Worm (Caenorhabditis elegans) whole organism, L4 larva: ENCODE results near the gene fut-3.

ENCODE experiments used
- D1046.2 ChIP-seq: fragments of 200-800 bp; sonication (Bioruptor generic); IDR thresholded peaks from 2 replicates; pipeline ENCODE4 v1.3.6; 2022; ENCODE audit warnings: missing genetic modification characterization, missing compliant biosample characterization
- F10B5.3 ChIP-seq: sonication (generic microtip); optimal IDR thresholded peaks from 2 replicates; lab custom pipeline; 2016; ENCODE audit warnings: mild to moderate bottlenecking, missing genetic modification characterization, missing compliant biosample characterization
- F26F4.8 ChIP-seq: fragments of 200-800 bp; sonication (Bioruptor generic); conservative IDR thresholded peaks from 2 replicates; pipeline ENCODE4 v1.3.6; 2022; ENCODE audit warnings: missing genetic modification characterization, missing compliant biosample characterization
- F37D6.2 ChIP-seq: sonication (generic microtip); optimal IDR thresholded peaks from 2 replicates; lab custom pipeline; 2016; ENCODE audit warnings: mild to moderate bottlenecking, missing genetic modification characterization, missing compliant biosample characterization
- F49E8.2 ChIP-seq: sonication (generic microtip); optimal IDR thresholded peaks from 2 replicates; lab custom pipeline; 2016; ENCODE audit warnings: missing compliant biosample characterization, mild to moderate bottlenecking, missing genetic modification characterization, borderline replicate concordance
- T26A8.4 ChIP-seq: fragments of 200-800 bp; sonication (Bioruptor generic); IDR thresholded peaks from 2 replicates; pipeline ENCODE4 v1.3.6; 2022; ENCODE audit warnings: missing genetic modification characterization, missing compliant biosample characterization
- Y105C5A.15 ChIP-seq: fragments of 200-800 bp; sonication (Bioruptor generic); IDR thresholded peaks from 2 replicates; pipeline ENCODE4 v1.3.6; 2022; ENCODE audit warnings: missing genetic modification characterization, missing compliant biosample characterization
- ZK337.2 ChIP-seq: fragments of 200-800 bp; sonication (Bioruptor generic); IDR thresholded peaks from 2 replicates; pipeline ENCODE4 v1.3.6; 2022; ENCODE audit warnings: missing genetic modification reagents, missing genetic modification characterization, missing compliant biosample characterization
- ZK546.5 ChIP-seq, 2 experiments: sonication (generic microtip); optimal IDR thresholded peaks; 2 replicates each; lab custom pipeline; 2017; ENCODE audit warnings: missing biosample characterization in 2 of 2, missing genetic modification characterization in 2 of 2
- aha-1 ChIP-seq: fragments of 150-350 bp; peaks from one replicate; lab custom pipeline; 2014; ENCODE audit warnings: missing biosample characterization, missing genetic modification characterization
- arid-1 ChIP-seq: fragments of 200-800 bp; sonication (Bioruptor generic); conservative IDR thresholded peaks from 2 replicates; pipeline ENCODE4 v1.3.6; 2022; ENCODE audit warnings: missing genetic modification reagents, missing genetic modification characterization, missing compliant biosample characterization
- ceh-20 ChIP-seq: fragments of 200-800 bp; sonication (Bioruptor generic); IDR thresholded peaks from 2 replicates; pipeline ENCODE4 v1.3.6; 2022; ENCODE audit warnings: missing genetic modification reagents, missing genetic modification characterization, missing compliant biosample characterization
- ceh-44 ChIP-seq: fragments of 200-800 bp; sonication (Bioruptor generic); IDR thresholded peaks from 2 replicates; pipeline ENCODE4 v1.3.6; 2022; ENCODE audit warnings: missing genetic modification reagents, missing genetic modification characterization, missing compliant biosample characterization
- ceh-62 ChIP-seq: sonication (generic microtip); optimal IDR thresholded peaks from 2 replicates; lab custom pipeline; 2017; ENCODE audit warnings: missing biosample characterization, missing genetic modification characterization
- ceh-82 ChIP-seq: sonication (generic microtip); optimal IDR thresholded peaks from 2 replicates; lab custom pipeline; 2017; ENCODE audit warnings: missing biosample characterization, missing genetic modification characterization
- daf-12 ChIP-seq: fragments of 150-350 bp; optimal IDR thresholded peaks from 2 replicates; lab custom pipeline; 2014; ENCODE audit warnings: missing biosample characterization, missing genetic modification reagents, missing genetic modification characterization
- daf-16 ChIP-seq, 3 experiments: sonication (generic microtip); optimal IDR thresholded peaks; 2 replicates each; lab custom pipeline; 2016 to 2017; ENCODE audit warnings: missing genetic modification characterization in 3 of 3, missing genetic modification reagents in 3 of 3, mild to moderate bottlenecking in 2 of 3, missing compliant biosample characterization in 2 of 3, missing biosample characterization in 1 of 3, moderate library complexity in 1 of 3
- dmd-9 ChIP-seq: fragments of 200-800 bp; sonication (Bioruptor generic); IDR thresholded peaks from 2 replicates; pipeline ENCODE4 v1.3.6; 2022; ENCODE audit warnings: missing genetic modification reagents, missing genetic modification characterization, missing compliant biosample characterization
- fkh-10 ChIP-seq: fragments of 150-350 bp; optimal IDR thresholded peaks from 2 replicates; lab custom pipeline; 2014; ENCODE audit warnings: missing biosample characterization, missing genetic modification reagents, missing genetic modification characterization
- jun-1 ChIP-seq: fragments of 150-350 bp; optimal IDR thresholded peaks from 2 replicates; lab custom pipeline; 2014; ENCODE audit warnings: missing biosample characterization, missing genetic modification reagents, missing genetic modification characterization
- lin-13 ChIP-seq: fragments of 150-350 bp; optimal IDR thresholded peaks from 2 replicates; lab custom pipeline; 2014; ENCODE audit warnings: missing biosample characterization, missing genetic modification reagents, missing genetic modification characterization
- lin-29 ChIP-seq: fragments of 200-800 bp; sonication (Bioruptor generic); IDR thresholded peaks from 2 replicates; pipeline ENCODE4 v1.3.6; 2022; ENCODE audit warnings: missing genetic modification reagents, missing genetic modification characterization, missing compliant biosample characterization
- lin-38 ChIP-seq: fragments of 200-800 bp; sonication (Bioruptor generic); IDR thresholded peaks from 2 replicates; pipeline ENCODE4 v1.3.6; 2022; ENCODE audit warnings: missing genetic modification reagents, missing genetic modification characterization, missing compliant biosample characterization
- lin-39 ChIP-seq: fragments of 150-350 bp; optimal IDR thresholded peaks from 2 replicates; lab custom pipeline; 2014; ENCODE audit warnings: missing biosample characterization, missing genetic modification reagents, missing genetic modification characterization
- lir-3 ChIP-seq: sonication (generic microtip); optimal IDR thresholded peaks from 2 replicates; lab custom pipeline; 2016; ENCODE audit warnings: mild to moderate bottlenecking, missing genetic modification characterization, missing compliant biosample characterization
- mdl-1 ChIP-seq, 2 experiments: fragments of 150-350 bp in 1 of 2; sonication (generic microtip) in 1 of 2; optimal IDR thresholded peaks; 2 replicates each; lab custom pipeline; 2014 to 2017; ENCODE audit warnings: missing biosample characterization in 2 of 2, missing genetic modification characterization in 2 of 2
- mes-2 ChIP-seq: sonication (generic microtip); optimal IDR thresholded peaks from 2 replicates; lab custom pipeline; 2016; ENCODE audit warnings: missing genotype, mild to moderate bottlenecking, missing genetic modification characterization, missing compliant biosample characterization; ENCODE audit not compliant: poor library complexity, severe bottlenecking
- mxl-2 ChIP-seq: fragments of 200-800 bp; sonication (Bioruptor generic); conservative IDR thresholded peaks from 2 replicates; pipeline ENCODE4 v1.3.6; 2022; ENCODE audit warnings: missing genetic modification reagents, missing genetic modification characterization, missing compliant biosample characterization
- mxl-3 ChIP-seq: fragments of 200-800 bp; sonication (Bioruptor generic); optimal IDR thresholded peaks from 2 replicates; lab custom pipeline; 2018; ENCODE audit warnings: mild to moderate bottlenecking, missing genetic modification characterization, missing compliant biosample characterization
- nhr-25 ChIP-seq: sonication (generic microtip); optimal IDR thresholded peaks from 2 replicates; lab custom pipeline; 2017; ENCODE audit warnings: missing genetic modification characterization, mild to moderate bottlenecking, missing compliant biosample characterization, antibody characterized with exemption, moderate library complexity, borderline replicate concordance; ENCODE audit not compliant: insufficient read depth
- nhr-41 ChIP-seq: fragments of 200-800 bp; sonication (Bioruptor generic); IDR thresholded peaks from 2 replicates; pipeline ENCODE4 v1.3.6; 2022; ENCODE audit warnings: missing genetic modification reagents, missing genetic modification characterization, missing compliant biosample characterization
- nhr-42 ChIP-seq: fragments of 200-800 bp; sonication (Bioruptor generic); IDR thresholded peaks from 2 replicates; pipeline ENCODE4 v1.3.6; 2022; ENCODE audit warnings: missing genetic modification characterization, missing compliant biosample characterization
- nhr-48 ChIP-seq: sonication (generic microtip); optimal IDR thresholded peaks from 2 replicates; lab custom pipeline; 2016; ENCODE audit warnings: mild to moderate bottlenecking, missing genetic modification characterization, missing compliant biosample characterization
- nhr-76 ChIP-seq: fragments of 150-350 bp; optimal IDR thresholded peaks from 2 replicates; lab custom pipeline; 2014; ENCODE audit warnings: missing biosample characterization, missing genetic modification characterization
- nhr-77 ChIP-seq: fragments of 150-350 bp; optimal IDR thresholded peaks from 2 replicates; lab custom pipeline; 2014; ENCODE audit warnings: missing biosample characterization, missing genetic modification characterization
- saeg-2 ChIP-seq: fragments of 200-800 bp; sonication (Bioruptor generic); IDR thresholded peaks from 2 replicates; pipeline ENCODE4 v1.3.6; 2022; ENCODE audit warnings: missing genetic modification reagents, missing genetic modification characterization, missing compliant biosample characterization
- set-16 ChIP-seq: fragments of 200-800 bp; sonication (Bioruptor generic); IDR thresholded peaks from 2 replicates; pipeline ENCODE4 v1.3.6; 2022; ENCODE audit warnings: missing genetic modification reagents, missing genetic modification characterization, missing compliant biosample characterization
- snpc-4 ChIP-seq: fragments of 150-350 bp; optimal IDR thresholded peaks from 2 replicates; lab custom pipeline; 2014; ENCODE audit warnings: missing biosample characterization, missing genetic modification characterization
- spr-1 ChIP-seq: sonication (generic microtip); optimal IDR thresholded peaks from 2 replicates; lab custom pipeline; 2016; ENCODE audit warnings: mild to moderate bottlenecking, missing genetic modification characterization, missing compliant biosample characterization
- spr-3 ChIP-seq: fragments of 200-800 bp; sonication (Bioruptor generic); optimal IDR thresholded peaks from 2 replicates; lab custom pipeline; 2018; ENCODE audit warnings: mild to moderate bottlenecking, missing genetic modification characterization, missing compliant biosample characterization
- tag-97 ChIP-seq: fragments of 200-800 bp; sonication (Bioruptor generic); IDR thresholded peaks from 2 replicates; pipeline ENCODE4 v1.3.6; 2022; ENCODE audit warnings: missing genetic modification characterization, missing compliant biosample characterization
- unc-130 ChIP-seq: sonication (generic microtip); optimal IDR thresholded peaks from 2 replicates; lab custom pipeline; 2016; ENCODE audit warnings: missing genetic modification reagents, missing genetic modification characterization, missing compliant biosample characterization
- vab-7 ChIP-seq: fragments of 200-800 bp; sonication (Bioruptor generic); IDR thresholded peaks from 2 replicates; pipeline ENCODE4 v1.3.6; 2022; ENCODE audit warnings: missing genetic modification reagents, missing genetic modification characterization, missing compliant biosample characterization
- zfp-3 ChIP-seq: fragments of 200-800 bp; sonication (Bioruptor generic); conservative IDR thresholded peaks from 2 replicates; pipeline ENCODE4 v1.3.6; 2022; ENCODE audit warnings: missing genetic modification reagents, missing genetic modification characterization, missing compliant biosample characterization
- ztf-11 ChIP-seq: fragments of 150-350 bp; optimal IDR thresholded peaks from 2 replicates; lab custom pipeline; 2014; ENCODE audit warnings: missing biosample characterization, missing genetic modification characterization

Gene fut-3

DNA sequence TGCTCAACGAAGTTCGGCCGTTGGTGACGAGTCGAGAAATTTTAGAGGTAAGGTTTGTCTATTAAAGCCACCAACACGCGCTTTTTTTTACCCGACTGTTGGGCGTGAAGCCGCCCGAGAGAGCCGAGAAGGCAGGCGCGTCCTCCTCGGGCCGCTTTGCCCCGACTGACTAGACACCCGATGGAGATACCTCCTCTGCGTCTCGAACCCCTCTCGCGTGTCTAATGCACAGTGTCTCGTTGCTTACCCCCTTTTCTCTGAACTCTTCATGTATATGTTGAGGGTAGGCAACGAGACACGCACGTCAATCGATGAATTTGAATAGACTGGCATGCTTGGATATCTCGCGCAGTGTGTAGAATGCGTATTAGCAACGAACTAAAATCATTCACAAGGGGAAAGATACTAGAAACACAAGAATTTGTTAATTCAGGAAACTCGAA lies 2.2 kb upstream of the fut-3 start (continued):
- TF ChIP-seq nhr-25 (tag; lab: Kevin White, UChicago) = peak; percentile 2
- peak; percentile 99 for TF ChIP-seq Y105C5A.15
- TF ChIP-seq mxl-3 (GFP tag; lab: Kevin White, UChicago) = peak; percentile 88
- TF ChIP-seq D1046.2 (GFP tag; lab: Robert Waterston, UW) = peak; percentile 94
- TF ChIP-seq tag-97 (GFP tag; lab: Robert Waterston, UW) = peak; percentile 90
- TF ChIP-seq vab-7 (GFP tag; lab: Robert Waterston, UW) = peak; percentile 97
- TF ChIP-seq lir-3 (tag; lab: Kevin White, UChicago) = peak; percentile 72
- TF ChIP-seq ZK546.5 (tag; optimal IDR thresholded peaks at IDR 0.05; lab: Kevin White, UChicago) = no peak
- peak; percentile 57; the same call in 1 of the 2 replicates for TF ChIP-seq F26F4.8 (GFP tag; lab: Robert Waterston, UW)
- peak; percentile 89 for TF ChIP-seq lin-38 (GFP tag; lab: Robert Waterston, UW)
- TF ChIP-seq spr-3 (GFP tag; lab: Kevin White, UChicago) = peak; percentile 94
- TF ChIP-seq mxl-2 = peak; percentile 51; the same call in 1 of the 2 replicates
- no peak for TF ChIP-seq lin-39
- peak; percentile 99 for TF ChIP-seq aha-1 (tag; lab: Kevin White, UChicago)
- peak; percentile 91 for TF ChIP-seq F37D6.2 (tag; lab: Kevin White, UChicago)
- TF ChIP-seq unc-130 (GFP tag; lab: Kevin White, UChicago) = peak; percentile 76
- peak; percentile 33 for TF ChIP-seq jun-1 (tag; lab: Kevin White, UChicago)
- TF ChIP-seq daf-16 (GFP tag; optimal IDR thresholded peaks at IDR 0.05; lab: Kevin White, UChicago) = peak; percentile 43 to 46
- peak; percentile 72 for TF ChIP-seq daf-16 (tag; optimal IDR thresholded peaks at IDR 0.05; lab: Kevin White, UChicago)
- peak; percentile 96 for TF ChIP-seq ceh-20 (GFP tag; lab: Robert Waterston, UW)
- no peak for TF ChIP-seq ceh-82 (tag; lab: Kevin White, UChicago)
- peak; percentile 17 for TF ChIP-seq F10B5.3 (tag; lab: Kevin White, UChicago)
- TF ChIP-seq snpc-4 = no peak
- peak; percentile 88 for TF ChIP-seq ZK337.2 (GFP tag; lab: Robert Waterston, UW)
- peak; percentile 80 for TF ChIP-seq dmd-9 (GFP tag; lab: Robert Waterston, UW)
- TF ChIP-seq ztf-11 (tag; lab: Kevin White, UChicago) = peak; percentile 29

DNA sequence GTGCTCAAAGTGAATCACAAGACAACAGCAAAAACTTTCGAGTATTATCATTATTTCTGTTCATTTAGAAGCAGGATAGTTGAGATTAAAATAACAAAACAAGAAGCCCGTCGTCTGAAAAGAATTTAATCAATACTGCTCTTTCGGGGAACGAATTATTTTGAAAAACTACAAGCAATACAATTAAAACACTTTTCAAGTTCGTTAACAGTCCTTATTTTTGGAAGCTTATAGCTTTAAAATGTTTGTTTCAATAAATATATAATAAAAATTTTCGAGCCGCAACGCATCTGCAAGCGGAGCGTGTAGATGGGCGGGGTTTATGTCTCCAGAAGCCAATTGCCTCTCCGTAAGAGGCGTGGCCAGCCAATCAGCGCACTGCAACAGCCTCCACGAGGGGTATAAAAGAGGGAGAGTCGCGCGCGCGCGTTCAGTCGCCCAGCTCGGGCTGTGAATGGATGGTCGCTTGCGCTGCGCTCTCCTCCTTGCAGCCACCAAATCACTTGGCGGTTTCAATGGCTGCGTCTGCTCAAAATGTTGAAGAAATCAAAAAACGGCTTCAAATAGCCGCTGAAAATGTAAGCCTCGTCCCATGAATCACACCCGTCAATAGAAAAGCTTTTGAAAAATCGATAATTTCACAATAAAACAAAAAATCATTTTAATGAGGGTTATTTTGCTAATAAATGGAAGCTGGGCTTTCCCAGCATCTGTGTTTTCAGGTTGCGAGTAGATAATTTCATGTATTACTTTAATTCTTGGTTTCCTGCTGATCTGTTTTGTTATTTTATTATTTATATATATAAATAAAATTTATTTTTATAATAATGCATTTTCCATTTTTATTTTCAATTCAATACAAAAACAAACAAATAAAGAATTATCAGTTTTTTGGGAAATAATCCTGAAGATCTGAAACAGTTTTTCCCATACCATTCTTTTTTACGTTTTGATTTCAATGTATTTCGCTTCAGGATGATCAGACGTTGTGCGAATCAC lies 1.5 kb upstream of the fut-3 start, which contains the start of the genes ift-43 and mdt-26:
ift-43 (minus strand) TSS at position 51 of the 999 bp plus-strand sequence.
mdt-26 (plus strand) TSS at position 446 of the 999 bp plus-strand sequence.
- peak; percentile 69 for TF ChIP-seq lin-13
- peak; percentile 76 to 88 for TF ChIP-seq mdl-1 (tag; optimal IDR thresholded peaks at IDR 0.05; lab: Kevin White, UChicago)
- TF ChIP-seq daf-12 (tag; lab: Kevin White, UChicago) = no peak
- no peak for TF ChIP-seq nhr-76 (tag; lab: Kevin White, UChicago)
- TF ChIP-seq nhr-41 (GFP tag; lab: Robert Waterston, UW) = peak; percentile 65; the same call in 1 of the 2 replicates
- peak; percentile 47 for TF ChIP-seq mxl-3 (GFP tag; lab: Kevin White, UChicago)
- TF ChIP-seq fkh-10 = peak; percentile 63
- TF ChIP-seq F49E8.2 (tag; lab: Kevin White, UChicago) = no peak
- TF ChIP-seq nhr-42 (GFP tag; lab: Robert Waterston, UW) = peak; percentile 83
- TF ChIP-seq nhr-48 (tag; lab: Kevin White, UChicago) = peak; percentile 35
- TF ChIP-seq ceh-20 (GFP tag; lab: Robert Waterston, UW) = peak; percentile 67
- TF ChIP-seq mes-2 (tag; lab: Kevin White, UChicago) = peak; percentile 74
- no peak for TF ChIP-seq unc-130 (GFP tag; lab: Kevin White, UChicago)
- TF ChIP-seq snpc-4 = no peak
- peak; percentile 58; the same call in 1 of the 2 replicates for TF ChIP-seq saeg-2 (GFP tag; lab: Robert Waterston, UW)
- TF ChIP-seq lir-3 (tag; lab: Kevin White, UChicago) = peak; percentile 28
- TF ChIP-seq spr-1 (tag; lab: Kevin White, UChicago) = peak; percentile 81
- TF ChIP-seq ceh-44 (GFP tag; lab: Robert Waterston, UW) = peak; percentile 64; the same call in 1 of the 2 replicates
- 0 out of 2 replicates have a peak, but pooled peaks have one; percentile 36 for TF ChIP-seq zfp-3 (GFP tag; lab: Robert Waterston, UW)
- TF ChIP-seq nhr-77 (tag; lab: Kevin White, UChicago) = peak; percentile 0
- peak; percentile 42 for TF ChIP-seq F10B5.3 (tag; lab: Kevin White, UChicago)
- TF ChIP-seq lin-29 (GFP tag; lab: Robert Waterston, UW) = peak; percentile 49; the same call in 1 of the 2 replicates
- TF ChIP-seq arid-1 (GFP tag; lab: Robert Waterston, UW) = peak; percentile 78
- TF ChIP-seq T26A8.4 (GFP tag; lab: Robert Waterston, UW) = peak; percentile 82
- peak in 1 of 2 experiments; percentile 3 for TF ChIP-seq ZK546.5 (tag; optimal IDR thresholded peaks at IDR 0.05; lab: Kevin White, UChicago)
- TF ChIP-seq ceh-62 (tag; lab: Kevin White, UChicago) = no peak
- peak; percentile 99 for TF ChIP-seq set-16
